Worm (Caenorhabditis elegans) whole organism, L3 larva: Measurements from ENCODE around the gene C01G6.2.

Source experiments
- R02D3.7 ChIP-seq: fragments of 150-350 bp; optimal IDR thresholded peaks from 2 replicates; lab custom pipeline; 2014; ENCODE audit warnings: missing biosample characterization, missing genetic modification characterization
- aly-2 ChIP-seq: fragments of 150-350 bp; optimal IDR thresholded peaks from 2 replicates; lab custom pipeline; 2014; ENCODE audit warnings: missing biosample characterization, missing genetic modification characterization
- ama-1 ChIP-seq: fragments of 150-350 bp; optimal IDR thresholded peaks from 2 replicates; lab custom pipeline; 2018
- ceh-16 ChIP-seq: sonication (generic microtip); optimal IDR thresholded peaks from 2 replicates; lab custom pipeline; 2017; ENCODE audit warnings: missing biosample characterization, missing genetic modification characterization
- ceh-28 ChIP-seq: fragments of 150-350 bp; optimal IDR thresholded peaks from 2 replicates; lab custom pipeline; 2014; ENCODE audit warnings: missing biosample characterization, missing genetic modification reagents, missing genetic modification characterization
- ceh-82 ChIP-seq: fragments of 150-350 bp; optimal IDR thresholded peaks from 2 replicates; lab custom pipeline; 2014; ENCODE audit warnings: missing biosample characterization, missing genetic modification characterization
- ceh-9 ChIP-seq: sonication (generic microtip); optimal IDR thresholded peaks from 2 replicates; lab custom pipeline; 2018; ENCODE audit warnings: missing biosample characterization, missing genetic modification characterization
- daf-12 ChIP-seq: fragments of 150-350 bp; optimal IDR thresholded peaks from 2 replicates; lab custom pipeline; 2014; ENCODE audit warnings: missing biosample characterization, missing genetic modification reagents, missing genetic modification characterization
- egl-27 ChIP-seq: sonication (generic microtip); optimal IDR thresholded peaks from 4 replicates; lab custom pipeline; 2017; ENCODE audit warnings: missing biosample characterization, missing genetic modification reagents, missing genetic modification characterization
- egl-5 ChIP-seq: fragments of 150-350 bp; optimal IDR thresholded peaks from 2 replicates; lab custom pipeline; 2017; ENCODE audit warnings: missing biosample characterization, missing genetic modification reagents, missing genetic modification characterization, inconsistent platforms
- elt-1 ChIP-seq: fragments of 150-350 bp; optimal IDR thresholded peaks from 2 replicates; lab custom pipeline; 2014; ENCODE audit warnings: missing biosample characterization, missing genetic modification characterization
- elt-2 ChIP-seq: sonication (generic microtip); optimal IDR thresholded peaks from 2 replicates; lab custom pipeline; 2016; ENCODE audit warnings: missing genetic modification reagents, mild to moderate bottlenecking, missing genetic modification characterization, missing compliant biosample characterization
- elt-3 ChIP-seq, 3 experiments: fragments of 150-350 bp in 1 of 3; sonication (generic microtip) in 2 of 3; optimal IDR thresholded peaks; 2 replicates in 2 of 3; 4 replicates in 1 of 3; lab custom pipeline; 2014 to 2017; ENCODE audit warnings: missing biosample characterization in 3 of 3, missing genetic modification characterization in 3 of 3
- eor-1 ChIP-seq, 2 experiments: fragments of 150-350 bp; optimal IDR thresholded peaks; 2 replicates each; lab custom pipeline; 2014 to 2018; ENCODE audit warnings: missing biosample characterization in 2 of 2, missing genetic modification characterization in 2 of 2
- fkh-10 ChIP-seq: sonication (generic microtip); optimal IDR thresholded peaks from 2 replicates; lab custom pipeline; 2017; ENCODE audit warnings: missing biosample characterization, missing genetic modification reagents, missing genetic modification characterization
- fkh-2 ChIP-seq: fragments of 150-350 bp; optimal IDR thresholded peaks from 2 replicates; lab custom pipeline; 2014; ENCODE audit warnings: missing biosample characterization, missing genetic modification reagents, missing genetic modification characterization
- fos-1 ChIP-seq: fragments of 150-350 bp; optimal IDR thresholded peaks from 2 replicates; lab custom pipeline; 2014; ENCODE audit warnings: missing biosample characterization, missing genetic modification characterization
- lin-15B ChIP-seq: fragments of 150-350 bp; optimal IDR thresholded peaks from 2 replicates; lab custom pipeline; 2014; ENCODE audit warnings: missing biosample characterization, missing genetic modification characterization
- lin-39 ChIP-seq: fragments of 150-350 bp; optimal IDR thresholded peaks from 2 replicates; lab custom pipeline; 2018; ENCODE audit warnings: missing biosample characterization, missing genetic modification reagents, missing genetic modification characterization
- lsy-12 ChIP-seq: sonication (generic microtip); optimal IDR thresholded peaks from 2 replicates; lab custom pipeline; 2016; ENCODE audit warnings: mild to moderate bottlenecking, missing genetic modification characterization, missing compliant biosample characterization
- mdl-1 ChIP-seq: fragments of 150-350 bp; optimal IDR thresholded peaks from 2 replicates; lab custom pipeline; 2014; ENCODE audit warnings: missing biosample characterization, missing genetic modification characterization
- nfya-1 ChIP-seq: sonication (generic microtip); optimal IDR thresholded peaks from 2 replicates; lab custom pipeline; 2017; ENCODE audit warnings: missing genetic modification characterization, mild to moderate bottlenecking, missing compliant biosample characterization, antibody characterized with exemption, moderate library complexity; ENCODE audit not compliant: insufficient read depth
- nhr-12 ChIP-seq: fragments of 150-350 bp; optimal IDR thresholded peaks from 2 replicates; lab custom pipeline; 2014; ENCODE audit warnings: missing biosample characterization, missing genetic modification characterization
- nhr-23 ChIP-seq: fragments of 150-350 bp; optimal IDR thresholded peaks from 2 replicates; lab custom pipeline; 2014; ENCODE audit warnings: missing biosample characterization, missing genetic modification reagents, missing genetic modification characterization
- nhr-237 ChIP-seq: fragments of 150-350 bp; optimal IDR thresholded peaks from 2 replicates; lab custom pipeline; 2014; ENCODE audit warnings: missing biosample characterization, missing genetic modification characterization
- nhr-25 ChIP-seq: sonication (generic microtip); optimal IDR thresholded peaks from 2 replicates; lab custom pipeline; 2017; ENCODE audit warnings: missing biosample characterization, missing genetic modification characterization
- nhr-28 ChIP-seq: fragments of 150-350 bp; optimal IDR thresholded peaks from 2 replicates; lab custom pipeline; 2014; ENCODE audit warnings: missing biosample characterization, missing genetic modification characterization
- nhr-43 ChIP-seq: sonication (generic microtip); optimal IDR thresholded peaks from 2 replicates; lab custom pipeline; 2016; ENCODE audit warnings: mild to moderate bottlenecking, missing genetic modification characterization, missing compliant biosample characterization; ENCODE audit not compliant: poor library complexity, severe bottlenecking
- nhr-67 ChIP-seq: fragments of 150-350 bp; optimal IDR thresholded peaks from 2 replicates; lab custom pipeline; 2014; ENCODE audit warnings: missing biosample characterization, missing genetic modification characterization
- pha-4 ChIP-seq: fragments of 150-350 bp; optimal IDR thresholded peaks from 2 replicates; lab custom pipeline; 2014; ENCODE audit warnings: missing biosample characterization, missing genetic modification reagents, missing genetic modification characterization
- pqm-1 ChIP-seq: fragments of 150-350 bp; optimal IDR thresholded peaks from 2 replicates; lab custom pipeline; 2017; ENCODE audit warnings: missing biosample characterization, missing genetic modification characterization, inconsistent platforms
- skn-1 ChIP-seq: fragments of 150-350 bp; optimal IDR thresholded peaks from 2 replicates; lab custom pipeline; 2014; ENCODE audit warnings: missing biosample characterization, missing genetic modification characterization
- tbx-2 ChIP-seq: sonication (generic microtip); optimal IDR thresholded peaks from 2 replicates; lab custom pipeline; 2016; ENCODE audit warnings: mild to moderate bottlenecking, missing genetic modification characterization, missing compliant biosample characterization
- unc-39 ChIP-seq: sonication (generic microtip); optimal IDR thresholded peaks from 4 replicates; lab custom pipeline; 2017; ENCODE audit warnings: missing biosample characterization, missing genetic modification characterization
- unc-62 ChIP-seq: fragments of 150-350 bp; sonication (generic microtip); optimal IDR thresholded peaks from 4 replicates; lab custom pipeline; 2014; ENCODE audit warnings: missing biosample characterization, missing genetic modification reagents, missing genetic modification characterization
- zag-1 ChIP-seq: fragments of 150-350 bp; optimal IDR thresholded peaks from 2 replicates; lab custom pipeline; 2014; ENCODE audit warnings: missing biosample characterization, missing genetic modification characterization
- ztf-11 ChIP-seq: fragments of 150-350 bp; optimal IDR thresholded peaks from 2 replicates; lab custom pipeline; 2014; ENCODE audit warnings: missing biosample characterization, missing genetic modification characterization

The C01G6.2 gene

DNA sequence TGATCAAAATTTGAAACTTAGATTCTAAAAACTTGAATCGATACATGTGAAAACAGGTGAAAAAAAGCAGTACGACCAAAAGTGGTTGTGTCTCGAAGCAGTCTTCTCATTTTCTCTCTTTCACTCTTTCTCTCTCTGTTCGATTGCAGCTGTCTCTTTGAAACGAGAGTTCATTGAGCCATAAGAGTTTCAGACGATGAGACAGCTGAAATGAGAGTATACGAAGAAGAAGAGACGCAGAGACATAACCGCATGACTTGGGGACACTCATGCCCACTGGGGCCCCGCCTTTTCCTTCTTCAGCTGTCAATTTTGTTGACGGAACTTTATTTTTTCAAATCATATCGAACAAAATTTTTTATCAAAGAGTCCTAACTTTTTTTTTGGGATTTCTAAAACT lies 7.1 kb downstream of the C01G6.2 start (continued):
- TF ChIP-seq egl-27 (tag; lab: Kevin White, UChicago) (peak; percentile 40), mdl-1 (peak; percentile 67), nhr-12 (no peak), elt-1 (no peak)

ce11 chrII:9274734-9275133 lies 7.9 kb downstream of the C01G6.2 start:
- TF ChIP-seq unc-62 (GFP tag; lab: Kevin White, UChicago) = no peak
- TF ChIP-seq ceh-28 (tag; lab: Kevin White, UChicago) = peak; percentile 8

DNA sequence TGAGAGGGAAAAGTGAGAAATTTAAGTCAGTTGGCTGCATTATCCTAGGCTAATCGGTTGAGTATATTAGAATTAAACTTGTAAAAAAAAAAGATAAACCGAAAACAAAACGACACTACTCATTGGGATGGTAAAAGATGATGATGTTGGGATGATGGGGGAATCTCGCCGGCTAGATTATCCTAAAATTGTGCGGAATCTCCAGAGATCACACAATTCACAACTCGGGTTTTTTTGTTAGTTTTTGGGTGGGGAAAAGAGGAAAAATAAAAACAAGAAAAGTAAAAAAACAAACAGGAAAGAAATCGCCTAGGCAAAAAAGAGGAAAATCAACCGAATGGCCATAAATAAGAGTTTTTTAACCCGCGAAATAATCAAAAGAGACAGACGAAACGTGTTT lies 8.3 kb downstream of the C01G6.2 start:
- TF ChIP-seq daf-12 (tag; lab: Kevin White, UChicago) (no peak), fkh-2 (tag; lab: Kevin White, UChicago) (no peak), ama-1 (lab: Kevin White, UChicago) (peak; percentile 59), skn-1 (no peak), nhr-12 (no peak), nhr-43 (tag; lab: Kevin White, UChicago) (no peak), ceh-16 (no peak), lin-39 (tag; lab: Kevin White, UChicago) (no peak)

DNA sequence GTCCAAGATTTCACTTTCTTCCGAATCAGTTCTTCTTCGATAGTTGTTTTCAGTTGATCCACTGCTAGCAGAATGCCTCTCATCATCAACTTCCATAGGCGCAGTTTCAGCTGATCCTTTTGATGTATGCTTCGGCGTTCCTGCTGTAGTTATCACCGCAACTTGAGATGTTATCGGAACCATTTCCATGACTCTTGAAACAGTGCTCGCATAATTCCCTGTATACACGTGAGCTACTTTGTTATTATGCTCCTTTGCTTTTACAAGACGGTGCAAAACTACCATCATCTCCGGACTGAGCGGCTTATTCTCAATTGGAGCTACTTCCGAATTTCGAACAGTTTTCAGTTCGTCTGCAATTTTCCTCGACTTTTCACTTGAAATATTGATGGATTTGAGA lies 10.3 kb downstream of the C01G6.2 start:
- TF ChIP-seq nhr-25 (tag; lab: Kevin White, UChicago) = peak; percentile 7
- TF ChIP-seq daf-12 (tag; lab: Kevin White, UChicago) = no peak

ce11 chrII:9279016-9279415 lies 12.2 kb downstream of the C01G6.2 start:
- no peak for TF ChIP-seq nhr-23 (tag; lab: Kevin White, UChicago)

DNA sequence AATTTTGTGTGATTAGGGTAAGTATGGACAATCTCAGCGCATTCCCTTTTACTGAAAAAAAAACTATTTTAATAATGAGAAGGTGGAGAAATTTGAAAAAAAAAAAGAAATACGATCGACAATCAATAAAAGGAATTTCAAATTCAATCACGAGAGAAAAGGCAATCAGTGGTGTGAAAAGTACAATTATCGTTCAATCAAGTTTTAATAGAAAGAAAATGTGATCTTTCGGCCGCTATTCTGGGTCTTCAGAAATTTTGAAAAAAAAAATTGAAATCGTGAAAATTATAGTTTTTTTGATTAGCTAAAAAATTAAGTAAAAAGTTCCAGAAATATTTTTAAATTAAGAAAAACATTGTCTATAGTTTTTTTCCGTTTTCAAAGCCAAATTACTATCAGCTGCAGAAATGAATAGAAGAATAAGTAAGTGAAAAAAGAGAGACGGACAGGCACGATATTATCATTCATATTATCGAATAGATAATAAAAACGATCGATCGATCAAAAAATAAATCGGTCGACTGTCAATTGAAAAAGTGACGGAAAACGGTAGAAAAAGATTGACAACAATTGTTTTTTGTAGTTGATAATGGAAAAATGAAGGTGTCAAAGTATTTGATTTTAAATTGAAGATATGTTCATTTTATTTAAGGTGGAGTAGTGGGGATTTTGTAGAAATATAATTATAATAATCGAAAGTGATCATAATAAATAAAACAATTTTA lies 13.4 kb downstream of the C01G6.2 start, which contains the start of gene gldi-3:
gldi-3 (minus strand) TSS at position 51 of the 725 bp plus-strand sequence.
- TF ChIP-seq elt-2 (tag; lab: Kevin White, UChicago) (peak; percentile 61), elt-3 (tag; optimal IDR thresholded peaks at IDR 0.05; lab: Kevin White, UChicago) (no peak), pqm-1 (peak; percentile 7)

ce11 chrII:9280846-9281245 lies 14.0 kb downstream of the C01G6.2 start:
- TF ChIP-seq ceh-82 (tag; lab: Kevin White, UChicago) (no peak), lin-15B (tag; lab: Kevin White, UChicago) (no peak), pha-4 (tag; lab: Kevin White, UChicago) (peak; percentile 93), nhr-28 (tag; lab: Kevin White, UChicago) (no peak), eor-1 (tag; optimal IDR thresholded peaks at IDR 0.05; lab: Kevin White, UChicago) (no peak), unc-39 (no peak), nhr-23 (tag; lab: Kevin White, UChicago) (no peak), ama-1 (lab: Kevin White, UChicago) (peak; percentile 41)

DNA sequence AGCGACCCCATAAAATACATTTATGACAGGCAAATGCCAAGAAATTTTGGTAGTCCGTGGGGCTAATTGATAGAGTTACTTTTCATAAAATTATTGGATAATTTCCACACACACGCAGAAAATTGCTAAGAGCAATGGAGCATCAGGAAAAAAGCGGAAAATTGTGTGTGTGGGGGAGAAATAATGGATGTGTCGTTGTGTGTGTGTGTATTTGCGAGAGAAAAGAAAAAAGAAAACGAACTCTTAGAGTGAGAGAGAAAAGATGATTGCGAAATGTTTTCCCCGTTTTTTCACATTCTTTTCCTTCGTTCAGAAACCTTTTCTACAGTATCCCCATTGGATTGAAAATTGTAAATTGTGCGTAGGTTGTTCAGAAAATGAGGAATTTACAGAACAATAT lies 14.7 kb downstream of the C01G6.2 start:
- TF ChIP-seq nhr-67 (tag; lab: Kevin White, UChicago) (no peak), unc-62 (GFP tag; lab: Kevin White, UChicago) (no peak), eor-1 (tag; optimal IDR thresholded peaks at IDR 0.05; lab: Kevin White, UChicago) (no peak), nhr-28 (tag; lab: Kevin White, UChicago) (no peak), egl-27 (tag; lab: Kevin White, UChicago) (no peak), nfya-1 (tag; lab: Kevin White, UChicago) (peak; percentile 56), egl-5 (tag; lab: Kevin White, UChicago) (peak; percentile 69), nhr-43 (tag; lab: Kevin White, UChicago) (no peak), ztf-11 (tag; lab: Kevin White, UChicago) (no peak), nhr-237 (tag; lab: Kevin White, UChicago) (no peak), fos-1 (tag; lab: Kevin White, UChicago) (no peak), R02D3.7 (tag; lab: Kevin White, UChicago) (no peak), pqm-1 (no peak), fkh-2 (tag; lab: Kevin White, UChicago) (no peak), lsy-12 (no peak), aly-2 (tag; lab: Kevin White, UChicago) (no peak), ceh-9 (tag; lab: Kevin White, UChicago) (no peak), lin-39 (tag; lab: Kevin White, UChicago) (peak; percentile 55), fkh-10 (no peak), elt-1 (no peak), elt-2 (tag; lab: Kevin White, UChicago) (no peak), nhr-25 (tag; lab: Kevin White, UChicago) (no peak), unc-39 (no peak), daf-12 (tag; lab: Kevin White, UChicago) (no peak), nhr-23 (tag; lab: Kevin White, UChicago) (no peak), zag-1 (tag; lab: Kevin White, UChicago) (no peak), tbx-2 (no peak)
